Worm (Caenorhabditis elegans) whole organism, late embryonic: ENCODE data around the gene Y54G2A.16.

Source experiments
- ama-1 ChIP-seq: fragments of 150-350 bp; optimal IDR thresholded peaks from 2 replicates; lab custom pipeline; 2014
- ceh-31 ChIP-seq: sonication (generic microtip); optimal IDR thresholded peaks from 2 replicates; lab custom pipeline; 2016; ENCODE audit warnings: missing genetic modification characterization, missing compliant biosample characterization
- che-1 ChIP-seq: sonication (generic microtip); optimal IDR thresholded peaks from 2 replicates; lab custom pipeline; 2016; ENCODE audit warnings: mild to moderate bottlenecking, missing genetic modification characterization, missing compliant biosample characterization
- elt-2 ChIP-seq: sonication (generic microtip); optimal IDR thresholded peaks from 2 replicates; lab custom pipeline; 2016; ENCODE audit warnings: missing genetic modification reagents, missing genetic modification characterization, missing compliant biosample characterization
- ets-4 ChIP-seq: sonication (generic microtip); optimal IDR thresholded peaks from 2 replicates; lab custom pipeline; 2016; ENCODE audit warnings: missing genetic modification characterization, missing compliant biosample characterization
- fkh-10 ChIP-seq: fragments of 150-350 bp; optimal IDR thresholded peaks from 2 replicates; lab custom pipeline; 2014; ENCODE audit warnings: missing biosample characterization, missing genetic modification reagents, missing genetic modification characterization
- nhr-232 ChIP-seq: sonication (generic microtip); optimal IDR thresholded peaks from 2 replicates; lab custom pipeline; 2016; ENCODE audit warnings: missing genetic modification characterization, missing compliant biosample characterization
- pax-1 ChIP-seq: fragments of 150-350 bp; optimal IDR thresholded peaks from 2 replicates; lab custom pipeline; 2014; ENCODE audit warnings: missing biosample characterization, missing genetic modification characterization
- pha-4 ChIP-seq: fragments of 150-350 bp; optimal IDR thresholded peaks from 2 replicates; lab custom pipeline; 2018; ENCODE audit warnings: missing biosample characterization, missing genetic modification reagents, missing genetic modification characterization
- sox-4 ChIP-seq: sonication (generic microtip); optimal IDR thresholded peaks from 2 replicates; lab custom pipeline; 2017; ENCODE audit warnings: mild to moderate bottlenecking, missing genetic modification characterization, inconsistent platforms, missing compliant biosample characterization
- syd-9 ChIP-seq: sonication (generic microtip); optimal IDR thresholded peaks from 2 replicates; lab custom pipeline; 2016; ENCODE audit warnings: mild to moderate bottlenecking, missing genetic modification characterization, moderate library complexity, missing compliant biosample characterization

DNA sequence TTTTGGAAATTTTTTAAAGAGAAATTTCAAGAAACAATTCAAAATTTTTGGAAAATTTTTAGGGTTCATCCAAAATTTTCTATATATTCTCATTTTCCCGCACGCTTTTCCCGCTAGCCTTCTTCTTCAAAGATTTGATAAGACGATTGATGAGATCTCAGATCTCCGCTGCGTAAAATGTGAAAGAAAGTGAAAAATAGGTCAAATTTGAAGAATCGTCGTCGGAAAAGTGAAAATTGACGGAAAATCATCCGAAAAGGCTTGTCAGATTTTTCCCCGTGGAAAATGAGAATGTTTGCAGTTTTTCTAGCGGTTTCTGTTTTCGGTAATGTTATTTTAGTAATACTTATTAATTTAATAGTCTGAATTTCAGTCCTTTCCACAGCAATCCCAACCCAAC is 55.4 kb downstream of the Y54G2A.16 start, which contains the start of gene Y54G2A.76:
- TF ChIP-seq nhr-232 (tag; lab: Kevin White, UChicago) (no peak), syd-9 (tag; lab: Kevin White, UChicago) (no peak), sox-4 (tag; lab: Kevin White, UChicago) (no peak), che-1 (tag; lab: Kevin White, UChicago) (no peak), ceh-31 (tag; lab: Kevin White, UChicago) (no peak), pha-4 (tag; lab: Kevin White, UChicago) (no peak), ets-4 (tag; lab: Kevin White, UChicago) (no peak), pax-1 (tag; lab: Kevin White, UChicago) (no peak), fkh-10 (GFP tag; lab: Kevin White, UChicago) (no peak), ama-1 (lab: Kevin White, UChicago) (no peak), elt-2 (tag; lab: Kevin White, UChicago) (no peak)
